Fruit fly (Drosophila melanogaster): ENCODE measurements around the gene Wdr82.
A peak's percentile ranks its signal among the peaks of the same experiment; 100 is the strongest.

The Wdr82 gene

DNA sequence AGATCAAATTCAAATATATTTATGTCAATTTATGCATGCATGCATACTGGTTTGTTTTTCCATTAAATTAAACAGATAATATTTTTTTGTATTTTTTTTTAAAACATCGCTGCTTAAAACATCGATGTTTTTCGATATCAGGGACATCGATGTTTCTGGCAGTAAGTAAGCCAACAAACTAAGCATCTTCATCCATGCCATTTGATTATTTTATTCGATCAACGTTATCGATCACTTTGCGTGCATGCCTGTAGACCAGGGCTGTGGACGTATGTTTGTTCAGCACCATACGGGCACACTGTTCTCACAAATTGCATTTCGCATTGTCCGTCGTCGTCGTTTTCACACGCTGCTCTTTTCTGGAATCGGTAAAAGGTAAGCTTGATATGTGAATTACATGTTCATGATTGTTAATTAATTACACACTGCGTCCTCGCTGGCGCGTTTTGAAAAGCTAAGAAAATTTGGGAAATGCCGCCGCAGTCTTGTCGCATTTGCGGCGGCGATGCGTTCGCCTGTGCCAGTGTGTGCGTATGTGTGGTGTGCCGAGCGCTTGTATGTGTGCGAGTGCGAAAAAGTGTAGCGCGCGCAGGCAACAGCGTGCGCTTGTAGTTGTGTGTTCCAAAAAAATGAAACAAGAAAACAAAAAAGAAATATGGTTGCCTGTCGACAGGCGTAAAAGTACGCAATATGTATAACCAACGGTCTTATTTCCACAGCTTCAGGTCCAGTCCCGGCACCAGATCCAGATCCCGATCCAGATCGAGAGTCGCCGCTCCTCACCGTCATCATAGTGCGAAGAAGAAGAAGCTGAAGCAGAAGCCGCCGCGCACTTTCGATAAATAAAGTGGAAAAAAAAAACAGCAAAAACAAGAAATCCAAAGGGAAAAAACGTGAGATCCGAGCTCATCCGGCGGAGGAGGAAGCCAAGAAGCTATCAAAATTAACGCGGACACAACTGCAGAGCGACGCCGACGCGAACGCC lies 29.3 kb downstream of the Wdr82 start, which contains the start of gene emb (continued):
- TF ChIP-seq Nf-YA (GFP tag; IDR thresholded peaks at IDR 0.05): no peak
- no peak for TF ChIP-seq crol (GFP tag; IDR thresholded peaks at IDR 0.05)
- TF ChIP-seq Fer2 (tag; optimal IDR thresholded peaks at IDR 0.05): no peak
- TF ChIP-seq sna (GFP tag; IDR thresholded peaks at IDR 0.05; ENCODE audit: partially characterized antibody): peak; percentile 93
- no peak for TF ChIP-seq tup (GFP tag; optimal IDR thresholded peaks at IDR 0.05)
- TF ChIP-seq slbo (GFP tag; IDR thresholded peaks at IDR 0.05): peak; percentile 55
- TF ChIP-seq Stat92E (GFP tag; optimal IDR thresholded peaks at IDR 0.05): no peak
- peak; percentile 67; the same call in 1 of the 2 replicates for TF ChIP-seq CG2129 (GFP tag; IDR thresholded peaks at IDR 0.05; ENCODE audit: partially characterized antibody)
- peak; percentile 11 for TF ChIP-seq CG2202 (tag; optimal IDR thresholded peaks at IDR 0.05)
- TF ChIP-seq pum (GFP tag; optimal IDR thresholded peaks at IDR 0.05): peak; percentile 21
- no peak for TF ChIP-seq Hmx (GFP tag; optimal IDR thresholded peaks at IDR 0.05)
- TF ChIP-seq ken (GFP tag; IDR thresholded peaks at IDR 0.05): no peak
- TF ChIP-seq CG13775 (GFP tag; optimal IDR thresholded peaks at IDR 0.05): peak; percentile 55
- TF ChIP-seq trem (tag; optimal IDR thresholded peaks at IDR 0.05): peak; percentile 68
- no peak for TF ChIP-seq CoRest (tag; optimal IDR thresholded peaks at IDR 0.05)
- no peak for TF ChIP-seq Awh (GFP tag; IDR thresholded peaks at IDR 0.05)
- TF ChIP-seq CG7357 (GFP tag; IDR thresholded peaks at IDR 0.05): no peak
- TF ChIP-seq da (GFP tag; optimal IDR thresholded peaks at IDR 0.05): no peak
- TF ChIP-seq sd (tag; optimal IDR thresholded peaks at IDR 0.05): no peak
- peak; percentile 41 for TF ChIP-seq ems (GFP tag; optimal IDR thresholded peaks at IDR 0.05)
- no peak for TF ChIP-seq sisA (GFP tag; IDR thresholded peaks at IDR 0.05)
- TF ChIP-seq CG10959 (GFP tag; IDR thresholded peaks at IDR 0.05): no peak
- TF ChIP-seq CG6175 (GFP tag; IDR thresholded peaks at IDR 0.05): no peak
- TF ChIP-seq CG2678 (tag; optimal IDR thresholded peaks at IDR 0.05): no peak
- peak; percentile 36; the same call in 1 of the 3 replicates for TF ChIP-seq zfh1 (GFP tag; IDR thresholded peaks at IDR 0.05)
- TF ChIP-seq CG15696 (tag; optimal IDR thresholded peaks at IDR 0.05): no peak
- TF ChIP-seq CG11723 (GFP tag; optimal IDR thresholded peaks at IDR 0.05): no peak
- TF ChIP-seq CG1647 (GFP tag; optimal IDR thresholded peaks at IDR 0.05): peak; percentile 49
- no peak for TF ChIP-seq nau (GFP tag; optimal IDR thresholded peaks at IDR 0.05)
- no peak for TF ChIP-seq crc (GFP tag; optimal IDR thresholded peaks at IDR 0.05)
- TF ChIP-seq Six4 (GFP tag; optimal IDR thresholded peaks at IDR 0.05): peak; percentile 46
- peak; percentile 45 for TF ChIP-seq Xbp1 (GFP tag; optimal IDR thresholded peaks at IDR 0.05)
- TF ChIP-seq bowl (GFP tag; IDR thresholded peaks at IDR 0.05): no peak
- TF ChIP-seq CG7839 (tag; optimal IDR thresholded peaks at IDR 0.05): no peak
- TF ChIP-seq CG32532 (GFP tag; IDR thresholded peaks at IDR 0.05): peak; percentile 39; the same call in 1 of the 2 replicates
- TF ChIP-seq CG7745 (tag; optimal IDR thresholded peaks at IDR 0.05): no peak
- TF ChIP-seq sens-2 (GFP tag; IDR thresholded peaks at IDR 0.05): no peak
- peak; percentile 70 for TF ChIP-seq CG2120 (GFP tag; optimal IDR thresholded peaks at IDR 0.05)
- TF ChIP-seq dm (GFP tag; optimal IDR thresholded peaks at IDR 0.05): peak; percentile 83
- TF ChIP-seq dmrt99B (tag; optimal IDR thresholded peaks at IDR 0.05): no peak
- peak; percentile 99 for TF ChIP-seq Dref (GFP tag; IDR thresholded peaks at IDR 0.05)
- TF ChIP-seq Lhr (GFP tag; optimal IDR thresholded peaks at IDR 0.05): peak; percentile 93
- no peak for TF ChIP-seq MTF-1 (GFP tag; optimal IDR thresholded peaks at IDR 0.05; ENCODE audit: borderline replicate concordance)
- TF ChIP-seq CG17802 (tag; optimal IDR thresholded peaks at IDR 0.05): peak; percentile 40
- TF ChIP-seq CG6254 (GFP tag; optimal IDR thresholded peaks at IDR 0.05): no peak
- TF ChIP-seq dpn (GFP tag; optimal IDR thresholded peaks at IDR 0.05): peak; percentile 36 to 50
- TF ChIP-seq B-H2 (GFP tag; optimal IDR thresholded peaks at IDR 0.05): peak; percentile 64
- peak; percentile 51 for TF ChIP-seq az2 (GFP tag; optimal IDR thresholded peaks at IDR 0.05)

All from whole organism, embryonic.